Fruit fly (Drosophila melanogaster) whole organism, embryonic: ENCODE measurements around the gene nanos.

Source experiments
- CG14710 ChIP-seq: fragments of 200-800 bp; sonication (Bioruptor generic); optimal IDR thresholded peaks from 3 replicates; lab custom pipeline; 2019; ENCODE audit warnings: missing biosample characterization, mild to moderate bottlenecking, missing genetic modification characterization, moderate library complexity
- CG1602 ChIP-seq: fragments of 200-800 bp; sonication (Bioruptor generic); optimal IDR thresholded peaks from 3 replicates; lab custom pipeline; 2016; ENCODE audit warnings: missing biosample characterization, missing genetic modification characterization
- CG1603 ChIP-seq: fragments of 200-800 bp; sonication (Bioruptor generic); optimal IDR thresholded peaks from 2 replicates; lab custom pipeline; 2019; ENCODE audit warnings: missing biosample characterization, mild to moderate bottlenecking, missing genetic modification characterization, moderate library complexity
- CG17328 ChIP-seq: fragments of 200-800 bp; sonication (Bioruptor generic); IDR thresholded peaks from 2 replicates; pipeline ENCODE4 v1.3.6; 2022; ENCODE audit warnings: missing biosample characterization, missing genetic modification characterization
- CG17361 ChIP-seq: fragments of 200-800 bp; sonication (Bioruptor generic); IDR thresholded peaks from 3 replicates; pipeline ENCODE4 v1.3.6; 2022; ENCODE audit warnings: missing biosample characterization, missing genetic modification characterization
- CG17829 ChIP-seq: fragments of 200-800 bp; optimal IDR thresholded peaks from 2 replicates; lab custom pipeline; 2019; ENCODE audit warnings: missing biosample characterization, mild to moderate bottlenecking, missing genetic modification characterization, moderate library complexity
- CG18262 ChIP-seq: fragments of 200-800 bp; optimal IDR thresholded peaks from 3 replicates; lab custom pipeline; 2019; ENCODE audit warnings: missing biosample characterization, mild to moderate bottlenecking, missing genetic modification characterization, moderate library complexity
- CG2120 ChIP-seq: fragments of 200-800 bp; sonication (Bioruptor generic); optimal IDR thresholded peaks from 3 replicates; lab custom pipeline; 2016; ENCODE audit warnings: missing biosample characterization, missing genetic modification characterization
- CG2875 ChIP-seq: fragments of 200-800 bp; sonication (Bioruptor generic); optimal IDR thresholded peaks from 2 replicates; lab custom pipeline; 2017; ENCODE audit warnings: missing biosample characterization, mild to moderate bottlenecking, missing genetic modification characterization, missing genetic modification reagents
- CG2889 ChIP-seq: fragments of 200-800 bp; sonication (Bioruptor generic); IDR thresholded peaks from 3 replicates; pipeline ENCODE4 v1.3.6; 2022; ENCODE audit warnings: missing biosample characterization, missing genetic modification characterization
- CG30403 ChIP-seq: fragments of 200-800 bp; sonication (Bioruptor generic); optimal IDR thresholded peaks from 3 replicates; lab custom pipeline; 2016; ENCODE audit warnings: missing biosample characterization, missing genetic modification characterization
- CG34376 ChIP-seq: fragments of 200-800 bp; sonication (Bioruptor generic); optimal IDR thresholded peaks from 2 replicates; lab custom pipeline; 2018; ENCODE audit warnings: missing biosample characterization, mild to moderate bottlenecking, missing genetic modification characterization
- CG3995 ChIP-seq: fragments of 200-800 bp; sonication (Bioruptor generic); optimal IDR thresholded peaks from 3 replicates; lab custom pipeline; 2016; ENCODE audit warnings: missing biosample characterization, missing genetic modification characterization
- CG6689 ChIP-seq: fragments of 200-800 bp; sonication (Bioruptor generic); IDR thresholded peaks from 2 replicates; pipeline ENCODE4 v1.3.6; 2022; ENCODE audit warnings: missing biosample characterization, missing genetic modification characterization
- CG6854 ChIP-seq: fragments of 200-800 bp; sonication (Bioruptor generic); optimal IDR thresholded peaks from 3 replicates; lab custom pipeline; 2017; ENCODE audit warnings: missing biosample characterization, mild to moderate bottlenecking, missing genetic modification characterization
- CG7357 ChIP-seq: fragments of 200-800 bp; sonication (Bioruptor generic); IDR thresholded peaks from 3 replicates; pipeline ENCODE4 v1.3.6; 2022; ENCODE audit warnings: missing biosample characterization, missing genetic modification characterization
- CG7963 ChIP-seq: fragments of 200-800 bp; sonication (Bioruptor generic); IDR thresholded peaks from 3 replicates; pipeline ENCODE4 v1.3.6; 2022; ENCODE audit warnings: missing biosample characterization, missing genetic modification characterization; ENCODE audit not compliant: partially characterized antibody
- CG8388 ChIP-seq: fragments of 200-800 bp; sonication (Bioruptor generic); optimal IDR thresholded peaks from 2 replicates; lab custom pipeline; 2019; ENCODE audit warnings: missing biosample characterization, mild to moderate bottlenecking, missing genetic modification characterization, moderate library complexity
- Dip2 ChIP-seq: fragments of 200-800 bp; sonication (Bioruptor generic); IDR thresholded peaks from 2 replicates; pipeline ENCODE4 v1.3.6; 2022; ENCODE audit warnings: missing biosample characterization, missing genetic modification characterization
- Fer1 ChIP-seq: fragments of 200-800 bp; sonication (Bioruptor generic); optimal IDR thresholded peaks from 2 replicates; lab custom pipeline; 2017; ENCODE audit warnings: missing biosample characterization, mild to moderate bottlenecking, missing genetic modification characterization
- Gug ChIP-seq: fragments of 200-800 bp; sonication (Bioruptor generic); IDR thresholded peaks from 4 replicates; pipeline ENCODE4 v1.3.6; 2022; ENCODE audit warnings: missing biosample characterization, missing genetic modification characterization
- HLH4C ChIP-seq: fragments of 200-800 bp; sonication (Bioruptor generic); IDR thresholded peaks from 3 replicates; pipeline ENCODE4 v1.3.6; 2022; ENCODE audit warnings: missing biosample characterization, missing genetic modification characterization; ENCODE audit not compliant: partially characterized antibody
- MTF-1 ChIP-seq: fragments of 200-800 bp; sonication (Bioruptor generic); optimal IDR thresholded peaks from 2 replicates; lab custom pipeline; 2018; ENCODE audit warnings: missing biosample characterization, mild to moderate bottlenecking, missing genetic modification characterization, borderline replicate concordance
- NK7.1 ChIP-seq: fragments of 200-800 bp; sonication (Bioruptor generic); optimal IDR thresholded peaks from 3 replicates; lab custom pipeline; 2016; ENCODE audit warnings: missing biosample characterization, missing genetic modification characterization
- Nf-YA ChIP-seq: fragments of 200-800 bp; sonication (Bioruptor generic); IDR thresholded peaks from 2 replicates; pipeline ENCODE4 v1.3.6; 2022; ENCODE audit warnings: missing biosample characterization, missing genetic modification characterization
- Oaz ChIP-seq: fragments of 200-800 bp; sonication (Bioruptor generic); IDR thresholded peaks from 2 replicates; pipeline ENCODE4 v1.3.6; 2022; ENCODE audit warnings: missing biosample characterization, missing genetic modification characterization
- Sox102F ChIP-seq: fragments of 200-800 bp; sonication (Bioruptor generic); optimal IDR thresholded peaks from 2 replicates; lab custom pipeline; 2018; ENCODE audit warnings: missing biosample characterization, mild to moderate bottlenecking, missing genetic modification characterization, moderate library complexity
- TFAM ChIP-seq: fragments of 200-800 bp; sonication (Bioruptor generic); optimal IDR thresholded peaks from 2 replicates; lab custom pipeline; 2017; ENCODE audit warnings: missing biosample characterization, missing genetic modification characterization, inconsistent platforms
- Taf1 ChIP-seq: fragments of 200-800 bp; sonication (Bioruptor generic); IDR thresholded peaks from 2 replicates; pipeline ENCODE4 v1.3.6; 2022; ENCODE audit warnings: missing biosample characterization, missing genetic modification characterization
- ara ChIP-seq: fragments of 200-800 bp; sonication (Bioruptor generic); IDR thresholded peaks from 2 replicates; pipeline ENCODE4 v1.3.6; 2022; ENCODE audit warnings: missing biosample characterization, missing genetic modification characterization
- bsh ChIP-seq, 2 experiments: fragments of 200-800 bp; sonication (Bioruptor generic); optimal IDR thresholded peaks; 2 replicates each; lab custom pipeline; 2017 to 2018; ENCODE audit warnings: mild to moderate bottlenecking in 2 of 2, missing biosample characterization in 2 of 2, missing genetic modification characterization in 2 of 2, moderate library complexity in 1 of 2
- chn ChIP-seq: fragments of 200-800 bp; sonication (Bioruptor generic); optimal IDR thresholded peaks from 2 replicates; lab custom pipeline; 2016; ENCODE audit warnings: missing biosample characterization, missing genetic modification characterization
- corto ChIP-seq: fragments of 200-800 bp; sonication (Bioruptor generic); optimal IDR thresholded peaks from 2 replicates; lab custom pipeline; 2016; ENCODE audit warnings: missing biosample characterization, mild to moderate bottlenecking, missing genetic modification characterization, moderate library complexity
- ken ChIP-seq: fragments of 200-800 bp; sonication (Bioruptor generic); IDR thresholded peaks from 3 replicates; pipeline ENCODE4 v1.3.6; 2022; ENCODE audit warnings: missing biosample characterization, missing genetic modification characterization
- klu ChIP-seq: fragments of 200-800 bp; sonication (Bioruptor generic); IDR thresholded peaks from 2 replicates; pipeline ENCODE4 v1.3.6; 2022; ENCODE audit warnings: missing biosample characterization, missing genetic modification characterization
- lmd ChIP-seq: fragments of 200-800 bp; sonication (Bioruptor generic); IDR thresholded peaks from 2 replicates; pipeline ENCODE4 v1.3.6; 2022; ENCODE audit warnings: missing biosample characterization, missing genetic modification characterization
- nau ChIP-seq: fragments of 200-800 bp; sonication (Bioruptor generic); optimal IDR thresholded peaks from 3 replicates; lab custom pipeline; 2017; ENCODE audit warnings: missing biosample characterization, mild to moderate bottlenecking, missing genetic modification characterization, missing genetic modification reagents
- otp ChIP-seq: fragments of 200-800 bp; sonication (Bioruptor generic); IDR thresholded peaks from 3 replicates; pipeline ENCODE4, ENCODE4 v1.3.6; 2022; ENCODE audit warnings: missing biosample characterization, missing genetic modification characterization
- pfk ChIP-seq: fragments of 200-800 bp; sonication (Bioruptor generic); optimal IDR thresholded peaks from 2 replicates; lab custom pipeline; 2018; ENCODE audit warnings: missing biosample characterization, mild to moderate bottlenecking, missing genetic modification characterization, moderate library complexity
- prd ChIP-seq, 3 experiments: fragments of >200 bp in 2 of 3; fragments of 200-800 bp in 1 of 3; sonication (Bioruptor generic) in 1 of 3; optimal IDR thresholded peaks in 2 of 3; IDR thresholded peaks in 1 of 3; 2 replicates in 2 of 3; 3 replicates in 1 of 3; pipeline versions ENCODE4 v1.3.6 to Lab custom; 2017 to 2022; ENCODE audit warnings: missing biosample characterization in 1 of 3, missing genetic modification characterization in 1 of 3
- ranshi ChIP-seq: fragments of 200-800 bp; sonication (Bioruptor generic); IDR thresholded peaks from 2 replicates; pipeline ENCODE4 v1.3.6; 2022; ENCODE audit warnings: missing biosample characterization, missing genetic modification characterization
- row ChIP-seq: fragments of 200-800 bp; sonication (Bioruptor generic); IDR thresholded peaks from 3 replicates; pipeline ENCODE4 v1.3.6; 2022; ENCODE audit warnings: missing biosample characterization, missing genetic modification characterization
- sim ChIP-seq: fragments of 200-800 bp; sonication (Bioruptor generic); IDR thresholded peaks from 2 replicates; pipeline ENCODE4 v1.3.6; 2022; ENCODE audit warnings: missing biosample characterization, missing genetic modification characterization
- tgo ChIP-seq: fragments of 200-800 bp; sonication (Bioruptor generic); IDR thresholded peaks from 3 replicates; pipeline ENCODE4 v1.3.6; 2022; ENCODE audit warnings: missing biosample characterization, missing genetic modification characterization
- tin ChIP-seq: fragments of 200-800 bp; sonication (Bioruptor generic); optimal IDR thresholded peaks from 3 replicates; lab custom pipeline; 2016; ENCODE audit warnings: missing biosample characterization, missing genetic modification characterization
- trem ChIP-seq: fragments of 200-800 bp; optimal IDR thresholded peaks from 3 replicates; lab custom pipeline; 2019; ENCODE audit warnings: missing biosample characterization, mild to moderate bottlenecking, missing genetic modification characterization, moderate library complexity
- vvl ChIP-seq: fragments of 200-800 bp; sonication (Bioruptor generic); IDR thresholded peaks from 2 replicates; pipeline ENCODE4 v1.3.6; 2022; ENCODE audit warnings: missing biosample characterization, missing genetic modification characterization
- wek ChIP-seq: fragments of 200-800 bp; sonication (Bioruptor generic); optimal IDR thresholded peaks from 3 replicates; lab custom pipeline; 2018; ENCODE audit warnings: missing biosample characterization, mild to moderate bottlenecking, missing genetic modification characterization, moderate library complexity
- zfh1 ChIP-seq: fragments of 200-800 bp; sonication (Bioruptor generic); IDR thresholded peaks from 3 replicates; pipeline ENCODE4 v1.3.6; 2022; ENCODE audit warnings: missing biosample characterization, missing genetic modification characterization
- zfh2 ChIP-seq: fragments of 200-800 bp; sonication (Bioruptor generic); optimal IDR thresholded peaks from 2 replicates; lab custom pipeline; 2016; ENCODE audit warnings: missing biosample characterization, missing genetic modification characterization

nanos gene

DNA sequence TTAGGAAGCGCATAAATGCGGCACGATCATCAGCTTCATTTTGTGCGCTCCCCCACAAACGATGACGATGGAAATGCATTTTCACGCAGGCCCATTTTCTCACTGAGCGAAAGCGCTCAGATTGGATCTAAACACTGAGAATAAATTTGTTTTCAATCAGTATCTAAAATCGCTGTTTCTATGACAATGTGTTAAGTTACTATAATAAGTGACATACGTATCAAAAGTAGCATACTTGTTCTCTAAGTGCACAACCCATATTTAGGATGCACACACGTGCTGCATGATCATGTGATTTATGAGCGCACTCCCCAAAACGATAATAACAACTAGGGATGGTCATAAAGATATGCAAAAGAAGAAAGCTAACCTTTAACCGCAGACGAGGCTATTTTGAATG is 48.9 kb upstream of the nanos start (continued):
- TF ChIP-seq lmd: no peak
- no peak for TF ChIP-seq CG2889 (GFP tag; lab: Robert Waterston, UW)
- peak; percentile 26 for TF ChIP-seq CG8388 (GFP tag; lab: Kevin White, UChicago)
- TF ChIP-seq CG18262: peak; percentile 65
- TF ChIP-seq chn (GFP tag; lab: Kevin White, UChicago): peak; percentile 32
- TF ChIP-seq CG30403: no peak
- TF ChIP-seq HLH4C (GFP tag; lab: Robert Waterston, UW): no peak
- peak; percentile 6 for TF ChIP-seq trem
- no peak for TF ChIP-seq CG34376 (GFP tag; lab: Kevin White, UChicago)
- TF ChIP-seq TFAM (GFP tag; lab: Kevin White, UChicago): no peak
- TF ChIP-seq CG6689 (GFP tag; lab: Robert Waterston, UW): no peak
- TF ChIP-seq CG17361 (GFP tag; lab: Robert Waterston, UW): 0 out of 3 replicates have a peak, but pooled peaks have one; percentile 42
- no peak for TF ChIP-seq nau (GFP tag; lab: Kevin White, UChicago)
- TF ChIP-seq Taf1 (GFP tag; lab: Robert Waterston, UW): no peak
- 0 out of 2 replicates have a peak, but pooled peaks have one; percentile 27 for TF ChIP-seq sim (GFP tag; lab: Robert Waterston, UW)
- no peak for TF ChIP-seq Dip2 (GFP tag; lab: Robert Waterston, UW)
- TF ChIP-seq pfk: no peak
- peak; percentile 8 for TF ChIP-seq Sox102F (GFP tag; lab: Kevin White, UChicago)
- no peak for TF ChIP-seq Fer1
- no peak for TF ChIP-seq Oaz (GFP tag; lab: Robert Waterston, UW)
- TF ChIP-seq NK7.1 (GFP tag; lab: Kevin White, UChicago): no peak
- peak; percentile 56; the same call in 2 of the 3 replicates for TF ChIP-seq row (GFP tag; lab: Robert Waterston, UW)
- TF ChIP-seq otp (GFP tag; lab: Robert Waterston, UW): 0 out of 3 replicates have a peak, but pooled peaks have one; percentile 44
- no peak for TF ChIP-seq prd (optimal IDR thresholded peaks at IDR 0.05; lab: Kevin White, UChicago)
- TF ChIP-seq prd (GFP tag; IDR thresholded peaks at IDR 0.05; lab: Robert Waterston, UW): no peak
- peak; percentile 60; the same call in 2 of the 3 replicates for TF ChIP-seq zfh1 (GFP tag; lab: Robert Waterston, UW)
- TF ChIP-seq tin: peak; percentile 30
- TF ChIP-seq CG2120: no peak
- TF ChIP-seq CG2875 (GFP tag; lab: Kevin White, UChicago): peak; percentile 16
- TF ChIP-seq CG3995 (GFP tag; lab: Kevin White, UChicago): no peak
- TF ChIP-seq ranshi (GFP tag; lab: Robert Waterston, UW): 0 out of 2 replicates have a peak, but pooled peaks have one; percentile 10
- TF ChIP-seq ken: 0 out of 3 replicates have a peak, but pooled peaks have one; percentile 36
- peak; percentile 40; the same call in 1 of the 2 replicates for TF ChIP-seq vvl (GFP tag; lab: Robert Waterston, UW)
- peak in 1 of 2 experiments; percentile 71 for TF ChIP-seq bsh (GFP tag; optimal IDR thresholded peaks at IDR 0.05; lab: Kevin White, UChicago)
- no peak for TF ChIP-seq wek (GFP tag; lab: Kevin White, UChicago)
- TF ChIP-seq ara (GFP tag; lab: Robert Waterston, UW): peak; percentile 75
- TF ChIP-seq CG7963: no peak
- no peak; the same call in 2 of the 3 replicates for TF ChIP-seq tgo (GFP tag; lab: Robert Waterston, UW)
- no peak for TF ChIP-seq zfh2 (GFP tag; lab: Kevin White, UChicago)
- TF ChIP-seq CG14710: peak; percentile 29
- 0 out of 2 replicates have a peak, but pooled peaks have one; percentile 39 for TF ChIP-seq CG17328 (GFP tag; lab: Robert Waterston, UW)
- TF ChIP-seq CG6854: no peak
- TF ChIP-seq CG17829: peak; percentile 39
- TF ChIP-seq Nf-YA (GFP tag; lab: Robert Waterston, UW): no peak
- no peak for TF ChIP-seq CG1602
- no peak for TF ChIP-seq CG7357 (GFP tag; lab: Robert Waterston, UW)
- TF ChIP-seq MTF-1: no peak
- TF ChIP-seq corto: no peak
- no peak for TF ChIP-seq klu (GFP tag; lab: Robert Waterston, UW)
- no peak for TF ChIP-seq Gug
- TF ChIP-seq CG1603 (tag; lab: Kevin White, UChicago): peak; percentile 52
